Worm (Caenorhabditis elegans) whole organism, late embryonic: ENCODE data around the gene nop-1.

ENCODE experiments used
- C38D4.7 ChIP-seq: fragments of 200-800 bp; sonication (Bioruptor generic); optimal IDR thresholded peaks from 2 replicates; lab custom pipeline; 2018; ENCODE audit warnings: mild to moderate bottlenecking, missing genetic modification characterization, moderate library complexity, missing compliant biosample characterization
- K02D7.2 ChIP-seq: sonication (generic microtip); optimal IDR thresholded peaks from 2 replicates; lab custom pipeline; 2017; ENCODE audit warnings: mild to moderate bottlenecking, missing genetic modification characterization, missing compliant biosample characterization
- ama-1 ChIP-seq: fragments of 150-350 bp; optimal IDR thresholded peaks from 2 replicates; lab custom pipeline; 2014
- ceh-34 ChIP-seq: sonication (generic microtip); optimal IDR thresholded peaks from 2 replicates; lab custom pipeline; 2016; ENCODE audit warnings: mild to moderate bottlenecking, missing genetic modification characterization, missing compliant biosample characterization
- dve-1 ChIP-seq: sonication (generic microtip); optimal IDR thresholded peaks from 2 replicates; lab custom pipeline; 2017; ENCODE audit warnings: antibody characterized with exemption, mild to moderate bottlenecking, missing genetic modification characterization, missing compliant biosample characterization
- elt-4 ChIP-seq: sonication (generic microtip); optimal IDR thresholded peaks from 2 replicates; lab custom pipeline; 2016; ENCODE audit warnings: missing genetic modification characterization, missing compliant biosample characterization
- hlh-13 ChIP-seq: fragments of 200-800 bp; sonication (Bioruptor generic); optimal IDR thresholded peaks from 2 replicates; lab custom pipeline; 2018; ENCODE audit warnings: mild to moderate bottlenecking, missing genetic modification characterization, missing compliant biosample characterization
- hlh-6 ChIP-seq: sonication (generic microtip); optimal IDR thresholded peaks from 2 replicates; lab custom pipeline; 2016; ENCODE audit warnings: missing genotype, missing genetic modification characterization, missing compliant biosample characterization
- pha-4 ChIP-seq: fragments of 150-350 bp; optimal IDR thresholded peaks from 2 replicates; lab custom pipeline; 2018; ENCODE audit warnings: missing biosample characterization, missing genetic modification reagents, missing genetic modification characterization
- tbx-2 ChIP-seq: sonication (generic microtip); optimal IDR thresholded peaks from 2 replicates; lab custom pipeline; 2016; ENCODE audit warnings: missing genetic modification characterization, missing compliant biosample characterization
- unc-3 ChIP-seq, 2 experiments: fragments of 200-800 bp in 1 of 2; sonication (Bioruptor generic) in 1 of 2; sonication (generic microtip) in 1 of 2; conservative IDR thresholded peaks in 1 of 2; optimal IDR thresholded peaks in 1 of 2; 2 replicates each; pipeline versions ENCODE4 v1.3.6 to Lab custom; 2016 to 2022; ENCODE audit warnings: missing compliant biosample characterization in 2 of 2, missing genetic modification characterization in 2 of 2, missing genetic modification reagents in 1 of 2
- unc-86 ChIP-seq: sonication (generic microtip); optimal IDR thresholded peaks from 2 replicates; lab custom pipeline; 2016; ENCODE audit warnings: missing genetic modification characterization, missing compliant biosample characterization

DNA sequence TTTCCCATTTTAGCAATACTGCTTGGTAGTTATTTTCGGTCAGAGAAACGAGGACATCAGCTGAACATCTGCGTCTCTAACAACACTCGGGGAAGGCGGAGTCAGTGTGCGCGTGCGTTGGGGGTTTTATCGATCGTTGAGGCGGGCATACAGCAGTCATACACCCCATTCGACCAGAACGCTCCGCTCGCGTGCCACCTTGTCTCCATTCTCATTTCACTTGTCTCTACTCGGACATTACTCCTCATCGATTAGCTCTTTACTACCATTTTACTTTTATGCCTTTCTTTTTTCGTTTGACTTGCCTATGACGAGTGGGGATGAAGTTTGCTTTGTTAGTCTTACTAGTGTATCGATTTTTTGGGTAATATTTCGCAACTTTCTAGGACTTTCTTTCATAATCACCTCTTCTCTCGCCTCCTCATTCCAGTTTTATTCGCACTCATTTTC is 18.0 kb upstream of the nop-1 start:
- TF ChIP-seq ama-1 (peak; percentile 84), pha-4 (tag; lab: Kevin White, UChicago) (no peak), elt-4 (tag; lab: Kevin White, UChicago) (no peak), hlh-6 (tag; lab: Kevin White, UChicago) (no peak), dve-1 (tag; lab: Kevin White, UChicago) (no peak), unc-3 (GFP tag; conservative IDR thresholded peaks at IDR 0.05; lab: Robert Waterston, UW) (no peak), unc-3 (tag; optimal IDR thresholded peaks at IDR 0.05; lab: Kevin White, UChicago) (no peak), C38D4.7 (GFP tag; lab: Kevin White, UChicago) (no peak), K02D7.2 (tag; lab: Kevin White, UChicago) (no peak), unc-86 (tag; lab: Kevin White, UChicago) (no peak), tbx-2 (tag; lab: Kevin White, UChicago) (no peak), hlh-13 (GFP tag; lab: Kevin White, UChicago) (no peak), ceh-34 (tag; lab: Kevin White, UChicago) (no peak)
